Fruit fly (Drosophila melanogaster): Measurements from ENCODE around the gene PolI.
A peak's percentile ranks its signal among the peaks of the same experiment; 100 is the strongest.

Gene PolI

dm6 chr3R:8206628-8207275, 26.6 kb upstream of the PolI start (continued):
- TF ChIP-seq nerfin-1 (tag; optimal IDR thresholded peaks at IDR 0.05): peak; percentile 29
- no peak for TF ChIP-seq maf-S (GFP tag; optimal IDR thresholded peaks at IDR 0.05)
- TF ChIP-seq pho (GFP tag; optimal IDR thresholded peaks at IDR 0.05): peak; percentile 46
- 0 out of 2 replicates have a peak, but pooled peaks have one; percentile 5 for TF ChIP-seq ham (GFP tag; IDR thresholded peaks at IDR 0.05)
- no peak for TF ChIP-seq nerfin-2 (GFP tag; IDR thresholded peaks at IDR 0.05; ENCODE audit: partially characterized antibody)
- TF ChIP-seq CG17359 (tag; optimal IDR thresholded peaks at IDR 0.05): peak; percentile 61
- TF ChIP-seq CG30403 (GFP tag; optimal IDR thresholded peaks at IDR 0.05): peak; percentile 59
- peak; percentile 12; the same call in 1 of the 2 replicates for TF ChIP-seq Adf1 (GFP tag; IDR thresholded peaks at IDR 0.05)
- peak; percentile 41 for TF ChIP-seq CG1602 (GFP tag; optimal IDR thresholded peaks at IDR 0.05)
- no peak for TF ChIP-seq CG18764 (GFP tag; optimal IDR thresholded peaks at IDR 0.05)
- TF ChIP-seq CG18262 (tag; optimal IDR thresholded peaks at IDR 0.05): peak; percentile 65
- TF ChIP-seq nau (GFP tag; optimal IDR thresholded peaks at IDR 0.05): no peak
- TF ChIP-seq GATAe (GFP tag; conservative IDR thresholded peaks at IDR 0.05): peak; percentile 74
- no peak for TF ChIP-seq crp (GFP tag; optimal IDR thresholded peaks at IDR 0.05)
- TF ChIP-seq trh (GFP tag; optimal IDR thresholded peaks at IDR 0.05): no peak
- 0 out of 3 replicates have a peak, but pooled peaks have one; percentile 8 for TF ChIP-seq CG2199 (GFP tag; IDR thresholded peaks at IDR 0.05)
- TF ChIP-seq Lhr (GFP tag; optimal IDR thresholded peaks at IDR 0.05): no peak
- TF ChIP-seq zfh1 (GFP tag; IDR thresholded peaks at IDR 0.05): 0 out of 3 replicates have a peak, but pooled peaks have one; percentile 16
- peak; percentile 57; the same call in 1 of the 2 replicates for TF ChIP-seq Atf6 (GFP tag; IDR thresholded peaks at IDR 0.05)
- TF ChIP-seq CG11085 (GFP tag; IDR thresholded peaks at IDR 0.05): 0 out of 2 replicates have a peak, but pooled peaks have one; percentile 38
- no peak for TF ChIP-seq sna (GFP tag; IDR thresholded peaks at IDR 0.05; ENCODE audit: partially characterized antibody)
- TF ChIP-seq Scr (GFP tag; IDR thresholded peaks at IDR 0.05; ENCODE audit: partially characterized antibody): no peak
- TF ChIP-seq p53 (GFP tag; optimal IDR thresholded peaks at IDR 0.05): no peak
- peak; percentile 27 for TF ChIP-seq CG6254 (GFP tag; optimal IDR thresholded peaks at IDR 0.05)
- TF ChIP-seq row (GFP tag; IDR thresholded peaks at IDR 0.05): peak; percentile 86
- peak; percentile 9 for TF ChIP-seq Nf-YC (tag; optimal IDR thresholded peaks at IDR 0.05)
- peak; percentile 61 for TF ChIP-seq Fer3 (tag; optimal IDR thresholded peaks at IDR 0.05)
- TF ChIP-seq gro (GFP tag; optimal IDR thresholded peaks at IDR 0.05): peak; percentile 34
- peak; percentile 10 to 68 for TF ChIP-seq Pdp1 (GFP tag; optimal IDR thresholded peaks at IDR 0.05)
- peak; percentile 47 for TF ChIP-seq bcd (GFP tag; optimal IDR thresholded peaks at IDR 0.05)
- no peak for TF ChIP-seq Taf1 (GFP tag; IDR thresholded peaks at IDR 0.05)
- peak; percentile 19 for TF ChIP-seq Mad (GFP tag; optimal IDR thresholded peaks at IDR 0.05)
- peak; percentile 37 for TF ChIP-seq Dip3 (GFP tag; optimal IDR thresholded peaks at IDR 0.05)
- no peak for TF ChIP-seq cato (GFP tag; optimal IDR thresholded peaks at IDR 0.05; ENCODE audit: borderline replicate concordance)
- peak; percentile 14 for TF ChIP-seq Hand (GFP tag; optimal IDR thresholded peaks at IDR 0.05)
- peak; percentile 56 for TF ChIP-seq CG9215 (GFP tag; IDR thresholded peaks at IDR 0.05)
- TF ChIP-seq CG5953 (GFP tag; IDR thresholded peaks at IDR 0.05): peak; percentile 40; the same call in 1 of the 2 replicates
- TF ChIP-seq CG12236 (GFP tag; optimal IDR thresholded peaks at IDR 0.05): no peak
- TF ChIP-seq chif (GFP tag; optimal IDR thresholded peaks at IDR 0.05): peak in 1 of 2 experiments; percentile 32
- no peak for TF ChIP-seq vfl (GFP tag; optimal IDR thresholded peaks at IDR 0.05)
- peak; percentile 61 for TF ChIP-seq ind (GFP tag; optimal IDR thresholded peaks at IDR 0.05)
- TF ChIP-seq Nf-YA (GFP tag; IDR thresholded peaks at IDR 0.05): no peak
- TF ChIP-seq CG30431 (GFP tag; optimal IDR thresholded peaks at IDR 0.05): no peak
- TF ChIP-seq mam (GFP tag; optimal IDR thresholded peaks at IDR 0.05): peak; percentile 50
- TF ChIP-seq CG34376 (GFP tag; optimal IDR thresholded peaks at IDR 0.05): no peak
- peak; percentile 22 for TF ChIP-seq HmgZ (tag; optimal IDR thresholded peaks at IDR 0.05)
- TF ChIP-seq sc (optimal IDR thresholded peaks at IDR 0.05): no peak
- TF ChIP-seq sc (GFP tag; optimal IDR thresholded peaks at IDR 0.05): peak; percentile 15
- TF ChIP-seq ara (GFP tag; IDR thresholded peaks at IDR 0.05): peak; percentile 48; the same call in 1 of the 2 replicates
